Fruit fly (Drosophila melanogaster) whole organism, embryonic: Measurements from ENCODE around the gene TFAM.
A peak's percentile ranks its signal among the peaks of the same experiment; 100 is the strongest.

Experiments used
- Atf-2 ChIP-seq: fragments of 200-800 bp; sonication (Bioruptor generic); optimal IDR thresholded peaks from 2 replicates; lab custom pipeline; 2016; ENCODE audit warnings: missing biosample characterization, missing genetic modification characterization
- CG10543 ChIP-seq: fragments of 200-800 bp; sonication (Bioruptor generic); optimal IDR thresholded peaks from 3 replicates; lab custom pipeline; 2017; ENCODE audit warnings: missing biosample characterization, mild to moderate bottlenecking, missing genetic modification characterization, moderate library complexity
- CG10959 ChIP-seq: fragments of 200-800 bp; sonication (Bioruptor generic); IDR thresholded peaks from 2 replicates; pipeline ENCODE4 v1.3.6; 2022; ENCODE audit warnings: missing biosample characterization, missing genetic modification characterization
- CG11456 ChIP-seq: fragments of 200-800 bp; sonication (Bioruptor generic); IDR thresholded peaks from 3 replicates; pipeline ENCODE4 v1.3.6; 2022; ENCODE audit warnings: missing biosample characterization, missing genetic modification characterization
- CG11696 ChIP-seq: fragments of 200-800 bp; sonication (Bioruptor generic); IDR thresholded peaks from 2 replicates; pipeline ENCODE4 v1.3.6; 2022; ENCODE audit warnings: missing biosample characterization, missing genetic modification characterization
- CG12155 ChIP-seq: fragments of 200-800 bp; sonication (Bioruptor generic); optimal IDR thresholded peaks from 3 replicates; lab custom pipeline; 2016; ENCODE audit warnings: missing biosample characterization, missing genetic modification characterization
- CG1233 ChIP-seq: fragments of 200-800 bp; sonication (Bioruptor generic); optimal IDR thresholded peaks from 4 replicates; lab custom pipeline; 2018; ENCODE audit warnings: missing biosample characterization, mild to moderate bottlenecking, missing genetic modification characterization
- CG12391 ChIP-seq: fragments of 200-800 bp; sonication (Bioruptor generic); optimal IDR thresholded peaks from 3 replicates; lab custom pipeline; 2018; ENCODE audit warnings: missing biosample characterization, mild to moderate bottlenecking, missing genetic modification characterization, moderate library complexity
- CG13624 ChIP-seq: fragments of 200-800 bp; sonication (Bioruptor generic); optimal IDR thresholded peaks from 2 replicates; lab custom pipeline; 2016; ENCODE audit warnings: missing biosample characterization, missing genetic modification characterization
- CG14667 ChIP-seq: fragments of 200-800 bp; sonication (Bioruptor generic); IDR thresholded peaks from 2 replicates; pipeline ENCODE4 v1.3.6; 2022; ENCODE audit warnings: missing biosample characterization, missing genetic modification characterization
- CG15011 ChIP-seq: fragments of 200-800 bp; sonication (Bioruptor generic); optimal IDR thresholded peaks from 3 replicates; lab custom pipeline; 2018; ENCODE audit warnings: missing biosample characterization, mild to moderate bottlenecking, missing genetic modification characterization
- CG17829 ChIP-seq: fragments of 200-800 bp; optimal IDR thresholded peaks from 2 replicates; lab custom pipeline; 2019; ENCODE audit warnings: missing biosample characterization, mild to moderate bottlenecking, missing genetic modification characterization, moderate library complexity
- CG1792 ChIP-seq: fragments of 200-800 bp; sonication (Bioruptor generic); optimal IDR thresholded peaks from 2 replicates; lab custom pipeline; 2016; ENCODE audit warnings: missing biosample characterization, missing genetic modification characterization
- CG18011 ChIP-seq: fragments of 200-800 bp; sonication (Bioruptor generic); optimal IDR thresholded peaks from 2 replicates; lab custom pipeline; 2017; ENCODE audit warnings: missing biosample characterization, missing genetic modification characterization, mild to moderate bottlenecking, moderate library complexity, missing genotype
- CG2116 ChIP-seq: fragments of 200-800 bp; sonication (Bioruptor generic); optimal IDR thresholded peaks from 3 replicates; lab custom pipeline; 2018; ENCODE audit warnings: missing biosample characterization, mild to moderate bottlenecking, missing genetic modification characterization
- CG3163 ChIP-seq: fragments of 200-800 bp; sonication (Bioruptor generic); optimal IDR thresholded peaks from 3 replicates; lab custom pipeline; 2016; ENCODE audit warnings: missing biosample characterization, missing genetic modification characterization
- CG34224 ChIP-seq: fragments of 200-800 bp; sonication (Bioruptor generic); IDR thresholded peaks from 3 replicates; pipeline ENCODE4 v1.3.6; 2022; ENCODE audit warnings: missing biosample characterization, missing genetic modification characterization; ENCODE audit not compliant: partially characterized antibody
- CG5245 ChIP-seq: fragments of 200-800 bp; sonication (Bioruptor generic); optimal IDR thresholded peaks from 3 replicates; lab custom pipeline; 2016; ENCODE audit warnings: missing biosample characterization, missing genetic modification characterization
- CG6272 ChIP-seq: fragments of 200-800 bp; sonication (Bioruptor generic); IDR thresholded peaks from 2 replicates; pipeline ENCODE4 v1.3.6; 2022; ENCODE audit warnings: missing biosample characterization, missing genetic modification characterization
- CG6683 ChIP-seq: fragments of 200-800 bp; sonication (Bioruptor generic); optimal IDR thresholded peaks from 2 replicates; lab custom pipeline; 2017; ENCODE audit warnings: missing biosample characterization, mild to moderate bottlenecking, missing genetic modification characterization, missing genetic modification reagents
- CG8089 ChIP-seq: fragments of 200-800 bp; sonication (Bioruptor generic); optimal IDR thresholded peaks from 3 replicates; lab custom pipeline; 2016; ENCODE audit warnings: missing biosample characterization, missing genetic modification characterization
- Dll ChIP-seq: fragments of 200-800 bp; sonication (Bioruptor generic); IDR thresholded peaks from 4 replicates; pipeline ENCODE4 v1.3.6; 2022; ENCODE audit warnings: missing biosample characterization, missing genetic modification characterization; ENCODE audit not compliant: partially characterized antibody
- GATAe ChIP-seq: fragments of 200-800 bp; sonication (Bioruptor generic); conservative IDR thresholded peaks from 2 replicates; pipeline ENCODE4 v1.3.6; 2022; ENCODE audit warnings: missing biosample characterization, missing genetic modification characterization
- Lpt ChIP-seq: fragments of >200 bp; optimal IDR thresholded peaks from 2 replicates; lab custom pipeline; 2018; ENCODE audit warnings: missing biosample characterization, missing genetic modification characterization
- MESR4 ChIP-seq: fragments of 200-800 bp; sonication (Bioruptor generic); optimal IDR thresholded peaks from 2 replicates; lab custom pipeline; 2018; ENCODE audit warnings: missing biosample characterization, mild to moderate bottlenecking, missing genetic modification characterization, moderate library complexity
- Med ChIP-seq: fragments of 200-800 bp; sonication (Bioruptor generic); peaks from one replicate; lab custom pipeline; 2016; ENCODE audit warnings: missing biosample characterization, missing genetic modification characterization, mild to moderate bottlenecking, inconsistent platforms, moderate library complexity
- Pdp1 ChIP-seq, 2 experiments: fragments of 200-800 bp; sonication (Bioruptor generic); optimal IDR thresholded peaks; 3 replicates each; lab custom pipeline; 2016; ENCODE audit warnings: missing biosample characterization in 2 of 2, missing genetic modification characterization in 2 of 2, mild to moderate bottlenecking in 1 of 2, moderate library complexity in 1 of 2
- Side ChIP-seq: fragments of 200-800 bp; sonication (Bioruptor generic); optimal IDR thresholded peaks from 2 replicates; lab custom pipeline; 2016; ENCODE audit warnings: missing biosample characterization, missing genetic modification characterization
- Taf1 ChIP-seq: fragments of 200-800 bp; sonication (Bioruptor generic); IDR thresholded peaks from 2 replicates; pipeline ENCODE4 v1.3.6; 2022; ENCODE audit warnings: missing biosample characterization, missing genetic modification characterization
- Xbp1 ChIP-seq: fragments of 200-800 bp; sonication (Bioruptor generic); optimal IDR thresholded peaks from 3 replicates; lab custom pipeline; 2016; ENCODE audit warnings: missing biosample characterization, mild to moderate bottlenecking, missing genetic modification characterization
- amos ChIP-seq: fragments of 200-800 bp; sonication (Bioruptor generic); IDR thresholded peaks from 2 replicates; pipeline ENCODE4 v1.3.6; 2022; ENCODE audit warnings: missing biosample characterization, missing genetic modification characterization; ENCODE audit not compliant: partially characterized antibody
- cad ChIP-seq: fragments of >200 bp; optimal IDR thresholded peaks from 2 replicates; lab custom pipeline; 2017; ENCODE audit warnings: missing biosample characterization, missing genetic modification characterization
- chinmo ChIP-seq: fragments of 200-800 bp; sonication (Bioruptor generic); IDR thresholded peaks from 4 replicates; pipeline ENCODE4 v1.3.6; 2022; ENCODE audit warnings: missing biosample characterization, missing genetic modification characterization; ENCODE audit not compliant: partially characterized antibody
- croc ChIP-seq: fragments of 200-800 bp; sonication (Bioruptor generic); conservative IDR thresholded peaks from 3 replicates; pipeline ENCODE4 v1.3.6; 2022; ENCODE audit warnings: missing biosample characterization, missing genetic modification characterization
- dmrt99B ChIP-seq: fragments of 200-800 bp; sonication (Bioruptor generic); optimal IDR thresholded peaks from 2 replicates; lab custom pipeline; 2018; ENCODE audit warnings: missing biosample characterization, mild to moderate bottlenecking, missing genetic modification characterization, moderate library complexity
- ems ChIP-seq: fragments of 200-800 bp; sonication (Bioruptor generic); optimal IDR thresholded peaks from 3 replicates; lab custom pipeline; 2016; ENCODE audit warnings: missing biosample characterization, missing genetic modification characterization
- fd3F ChIP-seq: fragments of 200-800 bp; sonication (Bioruptor generic); optimal IDR thresholded peaks from 2 replicates; lab custom pipeline; 2018; ENCODE audit warnings: missing biosample characterization, mild to moderate bottlenecking, missing genetic modification characterization, moderate library complexity
- gcm ChIP-seq: fragments of 200-800 bp; sonication (Bioruptor generic); optimal IDR thresholded peaks from 2 replicates; lab custom pipeline; 2019; ENCODE audit warnings: missing biosample characterization, mild to moderate bottlenecking, missing genetic modification characterization, moderate library complexity
- gsb-n ChIP-seq: fragments of 200-800 bp; sonication (Bioruptor generic); optimal IDR thresholded peaks from 3 replicates; lab custom pipeline; 2018; ENCODE audit warnings: missing biosample characterization, mild to moderate bottlenecking, missing genetic modification characterization
- h ChIP-seq: fragments of >200 bp; optimal IDR thresholded peaks from 2 replicates; lab custom pipeline; 2017
- phol ChIP-seq: fragments of 200-800 bp; sonication (Bioruptor generic); optimal IDR thresholded peaks from 3 replicates; lab custom pipeline; 2018; ENCODE audit warnings: missing biosample characterization, mild to moderate bottlenecking, missing genetic modification characterization, moderate library complexity
- pnt ChIP-seq: fragments of 200-800 bp; sonication (Bioruptor generic); optimal IDR thresholded peaks from 3 replicates; lab custom pipeline; 2016; ENCODE audit warnings: missing biosample characterization, missing genetic modification characterization
- run ChIP-seq: fragments of 200-800 bp; sonication (Bioruptor generic); optimal IDR thresholded peaks from 3 replicates; lab custom pipeline; 2018; ENCODE audit warnings: missing biosample characterization, mild to moderate bottlenecking, missing genetic modification characterization
- scrt ChIP-seq: fragments of 200-800 bp; sonication (Bioruptor generic); optimal IDR thresholded peaks from 2 replicates; lab custom pipeline; 2018; ENCODE audit warnings: missing biosample characterization, mild to moderate bottlenecking, missing genetic modification characterization, moderate library complexity
- sens ChIP-seq: fragments of 200-800 bp; sonication (Bioruptor generic); peaks from one replicate; lab custom pipeline; 2016; ENCODE audit warnings: missing biosample characterization, missing genetic modification characterization
- seq ChIP-seq: fragments of 200-800 bp; sonication (Bioruptor generic); IDR thresholded peaks from 2 replicates; pipeline ENCODE4 v1.3.6; 2022; ENCODE audit warnings: missing biosample characterization, missing genetic modification characterization
- sqz ChIP-seq: fragments of 200-800 bp; sonication (Bioruptor generic); optimal IDR thresholded peaks from 3 replicates; lab custom pipeline; 2018; ENCODE audit warnings: missing biosample characterization, mild to moderate bottlenecking, missing genetic modification characterization
- tll ChIP-seq, 2 experiments: fragments of 200-800 bp in 1 of 2; fragments of >200 bp in 1 of 2; sonication (Bioruptor generic) in 1 of 2; optimal IDR thresholded peaks; 2 replicates each; lab custom pipeline; 2017 to 2019; ENCODE audit warnings: missing biosample characterization in 2 of 2, missing genetic modification characterization in 2 of 2, mild to moderate bottlenecking in 1 of 2, moderate library complexity in 1 of 2
- trem ChIP-seq: fragments of 200-800 bp; optimal IDR thresholded peaks from 3 replicates; lab custom pipeline; 2019; ENCODE audit warnings: missing biosample characterization, mild to moderate bottlenecking, missing genetic modification characterization, moderate library complexity
- tup ChIP-seq: fragments of 200-800 bp; sonication (Bioruptor generic); optimal IDR thresholded peaks from 2 replicates; lab custom pipeline; 2016; ENCODE audit warnings: missing biosample characterization, mild to moderate bottlenecking, missing genetic modification characterization, moderate library complexity
- unc-4 ChIP-seq: fragments of 200-800 bp; sonication (Bioruptor generic); IDR thresholded peaks from 2 replicates; pipeline ENCODE4 v1.3.6; 2022; ENCODE audit warnings: missing biosample characterization, missing genetic modification characterization; ENCODE audit not compliant: partially characterized antibody
- z ChIP-seq: fragments of 200-800 bp; sonication (Bioruptor generic); IDR thresholded peaks from 3 replicates; pipeline ENCODE4 v1.3.6; 2022; ENCODE audit warnings: missing biosample characterization, missing genetic modification characterization

The TFAM gene

DNA sequence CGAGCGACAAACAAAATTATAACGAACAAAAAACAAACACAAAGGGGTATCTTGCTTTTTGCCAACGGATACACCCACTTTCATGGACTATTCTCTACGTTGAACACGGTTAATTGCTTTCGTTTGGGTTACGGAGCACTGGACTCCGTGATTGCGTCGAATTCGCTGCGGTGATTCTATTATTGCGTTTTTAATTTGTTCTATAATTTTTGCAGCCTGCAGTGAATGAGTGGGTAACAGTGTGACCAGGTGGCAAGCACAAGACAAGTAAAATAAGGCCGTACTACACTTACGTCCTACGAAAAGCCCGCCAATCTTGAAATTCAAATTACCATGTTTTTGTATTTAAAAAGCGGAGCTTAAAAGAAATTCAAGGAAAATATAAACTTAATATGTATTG is 8.8 kb upstream of the TFAM start, which contains the start of gene CG16953 (continued):
- peak; percentile 50 for TF ChIP-seq trem
- no peak for TF ChIP-seq CG10959
- TF ChIP-seq pnt (GFP tag; lab: Kevin White, UChicago): no peak
- TF ChIP-seq dmrt99B (tag; lab: Kevin White, UChicago): no peak
- no peak for TF ChIP-seq ems (GFP tag; lab: Kevin White, UChicago)
- no peak for TF ChIP-seq CG10543 (GFP tag; lab: Kevin White, UChicago)
- TF ChIP-seq tup: no peak
- TF ChIP-seq CG18011 (GFP tag; lab: Kevin White, UChicago): no peak
- TF ChIP-seq sens (GFP tag; lab: Kevin White, UChicago): no peak
- TF ChIP-seq Taf1: no peak
- no peak for TF ChIP-seq CG34224 (GFP tag; lab: Robert Waterston, UW)
- TF ChIP-seq sqz (GFP tag; lab: Kevin White, UChicago): no peak
- TF ChIP-seq Lpt (GFP tag; lab: Kevin White, UChicago): no peak
- TF ChIP-seq CG6683: no peak
- no peak for TF ChIP-seq CG3163
- TF ChIP-seq unc-4 (GFP tag; lab: Robert Waterston, UW): 0 out of 2 replicates have a peak, but pooled peaks have one; percentile 19
- no peak for TF ChIP-seq CG15011 (GFP tag; lab: Kevin White, UChicago)
- no peak for TF ChIP-seq CG5245 (GFP tag; lab: Kevin White, UChicago)
- TF ChIP-seq scrt (GFP tag; lab: Kevin White, UChicago): no peak
- TF ChIP-seq fd3F (GFP tag; lab: Kevin White, UChicago): no peak
- TF ChIP-seq cad (GFP tag; lab: Kevin White, UChicago): no peak
- peak in 1 of 2 experiments; percentile 75 for TF ChIP-seq Pdp1 (GFP tag; optimal IDR thresholded peaks at IDR 0.05; lab: Kevin White, UChicago)
- no peak for TF ChIP-seq Atf-2 (GFP tag; lab: Kevin White, UChicago)
- no peak for TF ChIP-seq h (lab: Kevin White, UChicago)
- no peak for TF ChIP-seq Side (GFP tag; lab: Kevin White, UChicago)
- TF ChIP-seq Dll (GFP tag; lab: Robert Waterston, UW): no peak
- no peak for TF ChIP-seq CG8089 (GFP tag; lab: Kevin White, UChicago)
- TF ChIP-seq CG11456 (GFP tag; lab: Robert Waterston, UW): no peak
- no peak for TF ChIP-seq Xbp1 (GFP tag; lab: Kevin White, UChicago)
- peak; percentile 12 for TF ChIP-seq phol (tag; lab: Kevin White, UChicago)
- no peak for TF ChIP-seq CG12155 (GFP tag; lab: Kevin White, UChicago)
- TF ChIP-seq gsb-n (tag; lab: Kevin White, UChicago): no peak
- TF ChIP-seq CG17829 (tag; lab: Kevin White, UChicago): no peak
- TF ChIP-seq CG11696 (GFP tag; lab: Robert Waterston, UW): no peak
- TF ChIP-seq CG1233 (GFP tag; lab: Kevin White, UChicago): no peak
- TF ChIP-seq amos (GFP tag; lab: Robert Waterston, UW): no peak
- no peak for TF ChIP-seq CG6272 (GFP tag; lab: Robert Waterston, UW)
- peak; percentile 15 for TF ChIP-seq CG2116 (GFP tag; lab: Kevin White, UChicago)
- TF ChIP-seq CG13624: peak; percentile 41
- TF ChIP-seq Med (GFP tag; lab: Kevin White, UChicago): peak; percentile 43
- TF ChIP-seq MESR4 (GFP tag; lab: Kevin White, UChicago): peak; percentile 89
- TF ChIP-seq CG12391: no peak
- TF ChIP-seq gcm (GFP tag; lab: Kevin White, UChicago): no peak
- TF ChIP-seq CG14667: no peak
- TF ChIP-seq seq (GFP tag; lab: Robert Waterston, UW): no peak
- TF ChIP-seq GATAe: no peak
- TF ChIP-seq z (GFP tag; lab: Robert Waterston, UW): no peak
- TF ChIP-seq chinmo: no peak
- no peak for TF ChIP-seq croc (GFP tag; lab: Robert Waterston, UW)
- TF ChIP-seq tll (GFP tag; optimal IDR thresholded peaks at IDR 0.05; lab: Kevin White, UChicago): no peak
- no peak for TF ChIP-seq CG1792 (GFP tag; lab: Kevin White, UChicago)
- no peak for TF ChIP-seq run
